Worm (Caenorhabditis elegans) whole organism, L2 larva: ENCODE results near the gene ssr-2.

Source experiments
- Y55F3AM.14 ChIP-seq: fragments of 200-800 bp; sonication (Bioruptor generic); optimal IDR thresholded peaks from 2 replicates; lab custom pipeline; 2018; ENCODE audit warnings: mild to moderate bottlenecking, missing genetic modification characterization, missing compliant biosample characterization
- egl-27 ChIP-seq: sonication (generic microtip); optimal IDR thresholded peaks from 3 replicates; lab custom pipeline; 2017; ENCODE audit warnings: missing biosample characterization, missing genetic modification reagents, missing genetic modification characterization
- elt-1 ChIP-seq: fragments of 150-350 bp; optimal IDR thresholded peaks from 2 replicates; lab custom pipeline; 2014; ENCODE audit warnings: missing biosample characterization, missing genetic modification characterization
- elt-3 ChIP-seq: sonication (generic microtip); optimal IDR thresholded peaks from 2 replicates; lab custom pipeline; 2017; ENCODE audit warnings: missing biosample characterization, missing genetic modification characterization
- lin-11 ChIP-seq: fragments of 150-350 bp; sonication (generic microtip); optimal IDR thresholded peaks from 2 replicates; lab custom pipeline; 2014; ENCODE audit warnings: missing biosample characterization, missing genetic modification characterization, inconsistent platforms, mixed read lengths
- mbf-1 ChIP-seq: sonication (generic microtip); optimal IDR thresholded peaks from 2 replicates; lab custom pipeline; 2017; ENCODE audit warnings: missing biosample characterization, missing genetic modification characterization
- mdl-1 ChIP-seq, 2 experiments: fragments of 150-350 bp in 1 of 2; sonication (generic microtip) in 1 of 2; optimal IDR thresholded peaks; 2 replicates each; lab custom pipeline; 2017; ENCODE audit warnings: missing biosample characterization in 2 of 2, missing genetic modification characterization in 2 of 2
- nhr-12 ChIP-seq: fragments of 150-350 bp; optimal IDR thresholded peaks from 2 replicates; lab custom pipeline; 2014; ENCODE audit warnings: missing biosample characterization, missing genetic modification characterization
- nhr-77 ChIP-seq: fragments of 150-350 bp; optimal IDR thresholded peaks from 2 replicates; lab custom pipeline; 2014; ENCODE audit warnings: missing biosample characterization, missing genetic modification characterization
- snpc-4 ChIP-seq: fragments of 150-350 bp; optimal IDR thresholded peaks from 2 replicates; lab custom pipeline; 2014; ENCODE audit warnings: missing biosample characterization, missing genetic modification characterization
- zag-1 ChIP-seq: fragments of 150-350 bp; optimal IDR thresholded peaks from 2 replicates; lab custom pipeline; 2014; ENCODE audit warnings: missing biosample characterization, missing genetic modification characterization
- ztf-1 ChIP-seq: fragments of 200-800 bp; sonication (Bioruptor generic); conservative IDR thresholded peaks from 2 replicates; pipeline ENCODE4 v1.3.6; 2022; ENCODE audit warnings: missing genetic modification characterization, missing compliant biosample characterization

DNA sequence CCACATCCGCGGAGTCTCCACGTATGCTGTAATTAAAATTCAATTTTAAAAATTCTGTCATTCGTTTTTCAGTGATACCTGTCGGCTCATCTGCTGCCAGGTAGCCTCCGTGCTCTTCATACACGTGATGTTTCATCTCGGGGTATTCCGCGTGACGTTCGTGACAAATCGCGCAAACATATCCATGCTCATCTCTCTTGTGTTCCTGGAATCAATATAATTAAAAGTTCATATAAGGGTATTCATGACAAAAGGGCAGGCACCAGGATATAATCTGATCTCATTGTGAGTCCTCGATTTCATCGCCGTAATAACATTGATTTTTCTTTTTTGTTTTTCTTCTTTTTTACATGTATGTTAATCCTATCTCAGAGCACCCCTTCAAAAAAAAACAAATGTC is 26.4 kb upstream of the ssr-2 start:
- TF ChIP-seq zag-1 (no peak), elt-1 (tag; lab: Kevin White, UChicago) (no peak), snpc-4 (tag; lab: Kevin White, UChicago) (no peak), elt-3 (tag; lab: Kevin White, UChicago) (no peak), ztf-1 (no peak), mdl-1 (tag; optimal IDR thresholded peaks at IDR 0.05; lab: Kevin White, UChicago) (no peak), egl-27 (tag; lab: Kevin White, UChicago) (no peak), Y55F3AM.14 (GFP tag; lab: Kevin White, UChicago) (no peak), nhr-77 (tag; lab: Kevin White, UChicago) (no peak), mbf-1 (no peak), nhr-12 (no peak), lin-11 (no peak)
